Fruit fly (Drosophila melanogaster): ENCODE measurements around the gene Nha1.

Nha1 gene

DNA sequence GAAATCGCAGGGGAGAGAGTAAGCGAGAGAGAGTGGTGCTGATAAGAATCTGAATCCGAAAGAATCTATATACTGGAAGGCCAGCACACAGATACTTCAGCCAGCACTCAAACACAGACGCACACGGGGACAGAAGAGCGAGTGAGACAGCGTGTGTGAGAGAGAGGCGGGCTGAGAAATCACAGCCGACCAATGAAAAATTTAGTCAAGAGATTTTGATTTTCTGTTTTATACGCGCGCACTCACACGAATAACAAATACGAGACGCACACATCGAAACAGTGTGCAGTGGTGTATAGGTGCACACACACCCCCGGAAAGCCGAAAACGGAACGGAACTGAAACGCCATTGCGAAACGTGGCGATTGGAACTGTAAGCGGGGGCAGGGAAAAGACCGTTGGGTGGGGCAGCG, 36.5 kb downstream of the Nha1 start (continued):
- TF ChIP-seq ewg (GFP tag; optimal IDR thresholded peaks at IDR 0.05): peak; percentile 5
- TF ChIP-seq Six4 (GFP tag; optimal IDR thresholded peaks at IDR 0.05): no peak
- TF ChIP-seq shn (GFP tag; optimal IDR thresholded peaks at IDR 0.05): no peak
- no peak for TF ChIP-seq Rx (GFP tag; IDR thresholded peaks at IDR 0.05)
- TF ChIP-seq CG10431 (GFP tag; optimal IDR thresholded peaks at IDR 0.05): no peak
- 0 out of 3 replicates have a peak, but pooled peaks have one; percentile 28 for TF ChIP-seq ken (GFP tag; IDR thresholded peaks at IDR 0.05)
- TF ChIP-seq crol (GFP tag; IDR thresholded peaks at IDR 0.05): peak; percentile 58
- TF ChIP-seq CG17359 (tag; optimal IDR thresholded peaks at IDR 0.05): no peak
- peak; percentile 17 for TF ChIP-seq NfI (GFP tag; optimal IDR thresholded peaks at IDR 0.05)
- TF ChIP-seq pho (GFP tag; optimal IDR thresholded peaks at IDR 0.05): no peak
- no peak for TF ChIP-seq CG14014 (GFP tag; IDR thresholded peaks at IDR 0.05)
- TF ChIP-seq lmd (GFP tag; IDR thresholded peaks at IDR 0.05): no peak
- TF ChIP-seq lab (GFP tag; optimal IDR thresholded peaks at IDR 0.05): peak; percentile 9
- no peak for TF ChIP-seq sima (GFP tag; optimal IDR thresholded peaks at IDR 0.05)
- no peak for TF ChIP-seq maf-S (GFP tag; optimal IDR thresholded peaks at IDR 0.05)
- TF ChIP-seq Deaf1 (tag; optimal IDR thresholded peaks at IDR 0.05): peak; percentile 80
- no peak for TF ChIP-seq fru (optimal IDR thresholded peaks at IDR 0.05)
- no peak for TF ChIP-seq unpg (GFP tag; optimal IDR thresholded peaks at IDR 0.05)
- TF ChIP-seq CG10274 (GFP tag; optimal IDR thresholded peaks at IDR 0.05): no peak
- peak; percentile 74; the same call in 1 of the 2 replicates for TF ChIP-seq seq (GFP tag; IDR thresholded peaks at IDR 0.05)
- no peak for TF ChIP-seq Sox102F (GFP tag; optimal IDR thresholded peaks at IDR 0.05)
- no peak for TF ChIP-seq CG3995 (GFP tag; optimal IDR thresholded peaks at IDR 0.05)
- TF ChIP-seq Nf-YA (GFP tag; IDR thresholded peaks at IDR 0.05): peak; percentile 96
- TF ChIP-seq chinmo (GFP tag; IDR thresholded peaks at IDR 0.05; ENCODE audit: partially characterized antibody): peak; percentile 86; the same call in 2 of the 4 replicates
- TF ChIP-seq Poxn (GFP tag; IDR thresholded peaks at IDR 0.05): no peak
- no peak for TF ChIP-seq CG9817 (tag; optimal IDR thresholded peaks at IDR 0.05)
- TF ChIP-seq CG8359 (GFP tag; optimal IDR thresholded peaks at IDR 0.05; ENCODE audit: borderline replicate concordance): no peak
- TF ChIP-seq CG7556 (GFP tag; optimal IDR thresholded peaks at IDR 0.05): no peak
- peak; percentile 14 for TF ChIP-seq MTF-1 (GFP tag; optimal IDR thresholded peaks at IDR 0.05; ENCODE audit: borderline replicate concordance)
- peak; percentile 6 for TF ChIP-seq ash1 (GFP tag; optimal IDR thresholded peaks at IDR 0.05)
- peak; percentile 34 for TF ChIP-seq gcm (GFP tag; optimal IDR thresholded peaks at IDR 0.05)
- TF ChIP-seq pros (GFP tag; optimal IDR thresholded peaks at IDR 0.05): no peak
- peak; percentile 99 for TF ChIP-seq Nf-YC (tag; optimal IDR thresholded peaks at IDR 0.05)
- peak; percentile 61 for TF ChIP-seq oc (tag; optimal IDR thresholded peaks at IDR 0.05)
- no peak for TF ChIP-seq CG34376 (GFP tag; optimal IDR thresholded peaks at IDR 0.05)
- TF ChIP-seq Ets97D (GFP tag; optimal IDR thresholded peaks at IDR 0.05): peak; percentile 65
- TF ChIP-seq CoRest (tag; optimal IDR thresholded peaks at IDR 0.05): peak; percentile 47
- TF ChIP-seq insv (GFP tag; optimal IDR thresholded peaks at IDR 0.05): peak in 1 of 2 experiments; percentile 84
- TF ChIP-seq bsh (GFP tag; optimal IDR thresholded peaks at IDR 0.05): no peak
- TF ChIP-seq dimm (GFP tag; IDR thresholded peaks at IDR 0.05): no peak
- no peak for TF ChIP-seq br (optimal IDR thresholded peaks at IDR 0.05)
- TF ChIP-seq onecut (GFP tag; IDR thresholded peaks at IDR 0.05): peak; percentile 35; the same call in 1 of the 2 replicates
- TF ChIP-seq so (GFP tag; IDR thresholded peaks at IDR 0.05): peak; percentile 64; the same call in 2 of the 3 replicates
- no peak for TF ChIP-seq hkb (optimal IDR thresholded peaks at IDR 0.05)
- no peak for TF ChIP-seq hkb (GFP tag; IDR thresholded peaks at IDR 0.05)
- no peak for TF ChIP-seq zen (tag; optimal IDR thresholded peaks at IDR 0.05)
- no peak for TF ChIP-seq pnt (GFP tag; optimal IDR thresholded peaks at IDR 0.05)
- TF ChIP-seq toy (GFP tag; IDR thresholded peaks at IDR 0.05): no peak
- TF ChIP-seq nmo (GFP tag; optimal IDR thresholded peaks at IDR 0.05): peak; percentile 6
- no peak for TF ChIP-seq CG31441 (GFP tag; IDR thresholded peaks at IDR 0.05)
- 0 out of 2 replicates have a peak, but pooled peaks have one; percentile 24 for TF ChIP-seq CG11696 (GFP tag; IDR thresholded peaks at IDR 0.05)
- no peak for TF ChIP-seq CG17186 (GFP tag; optimal IDR thresholded peaks at IDR 0.05)
